Worm (Caenorhabditis elegans): ENCODE measurements around the gene sdz-7.

sdz-7 gene

DNA sequence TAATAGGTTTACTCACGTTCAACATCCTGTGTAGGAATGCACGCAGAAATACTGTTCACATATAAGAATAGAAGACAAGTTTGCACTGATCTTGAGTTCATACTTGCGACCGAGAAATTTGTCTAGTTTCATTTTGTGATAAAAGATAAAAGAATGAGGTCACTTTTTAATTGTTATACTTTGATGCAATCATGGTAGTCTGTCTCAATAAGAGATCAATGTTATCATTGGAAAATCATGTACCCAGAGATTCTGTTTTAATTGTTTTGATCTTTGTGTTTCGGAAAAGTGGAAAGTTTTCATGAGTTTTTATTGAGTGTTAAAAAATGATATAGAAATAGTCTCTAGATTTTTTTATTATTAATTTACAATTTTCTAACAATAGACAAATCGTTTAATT is 45.4 kb downstream of the sdz-7 start, which contains the start of gene F54D10.9:
Gene F54D10.9 (minus strand): TSS at position 101 of the 400 bp plus-strand sequence.
- TF ChIP-seq nhr-11 (tag; optimal IDR thresholded peaks at IDR 0.05): no peak
- no peak for TF ChIP-seq nhr-12 (tag; optimal IDR thresholded peaks at IDR 0.05)
- no peak for TF ChIP-seq elt-1 (tag; optimal IDR thresholded peaks at IDR 0.05)
- TF ChIP-seq fos-1 (tag; optimal IDR thresholded peaks at IDR 0.05): no peak

ce11 chrII:3829623-3830022 is 48.2 kb downstream of the sdz-7 start:
- no peak for TF ChIP-seq ceh-9 (tag; optimal IDR thresholded peaks at IDR 0.05)

ce11 chrII:3827801-3828200 is 50.0 kb downstream of the sdz-7 start, which contains the start of gene F54D10.8:
F54D10.8 (minus strand) TSS chrII:3827901.
- TF ChIP-seq daf-12 (tag; optimal IDR thresholded peaks at IDR 0.05) (no peak), ceh-16 (tag; optimal IDR thresholded peaks at IDR 0.05) (no peak), pqm-1 (tag; optimal IDR thresholded peaks at IDR 0.05) (no peak), unc-39 (tag; optimal IDR thresholded peaks at IDR 0.05) (no peak), ZK546.5 (tag; optimal IDR thresholded peaks at IDR 0.05) (no peak)
